Fruit fly (Drosophila melanogaster): ENCODE measurements around the gene Ir7d.

Gene Ir7d

DNA sequence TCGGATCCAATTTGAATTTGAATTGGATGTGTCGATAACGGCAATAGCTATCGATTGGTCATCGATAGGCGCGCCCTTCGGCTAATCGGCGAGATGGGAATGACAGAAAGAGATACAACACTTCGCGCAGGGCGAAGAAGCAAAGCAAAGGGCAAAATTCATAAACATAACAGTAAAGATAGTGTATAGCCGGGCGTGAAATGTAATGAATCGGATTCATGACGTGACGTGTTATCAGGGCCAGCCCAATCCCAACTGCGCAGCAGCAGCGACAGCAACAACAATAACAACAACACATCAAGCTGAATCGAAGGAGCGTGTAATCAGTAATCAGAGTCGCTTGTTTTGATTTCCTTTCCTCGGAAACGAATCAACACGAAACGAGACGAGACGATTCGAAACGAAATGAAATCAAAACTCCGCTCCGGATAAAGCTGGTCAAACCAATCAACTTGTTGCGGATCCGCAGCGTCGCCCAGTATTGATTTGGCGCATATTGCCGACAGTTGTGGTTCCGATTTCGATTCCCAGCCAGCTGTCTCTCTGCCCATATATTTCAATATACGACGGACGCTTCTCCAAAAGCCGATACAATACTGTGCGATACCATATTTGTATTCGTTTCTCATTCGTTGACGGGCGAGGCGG, 33.5 kb upstream of the Ir7d start, which contains the start of gene snz (continued):
- TF ChIP-seq sisA (GFP tag; IDR thresholded peaks at IDR 0.05) (no peak), Hr39 (optimal IDR thresholded peaks at IDR 0.05) (no peak), CG13424 (tag; optimal IDR thresholded peaks at IDR 0.05) (no peak), ATbp (GFP tag; optimal IDR thresholded peaks at IDR 0.05) (no peak), CG2199 (GFP tag; IDR thresholded peaks at IDR 0.05) (0 out of 3 replicates have a peak, but pooled peaks have one; percentile 41), salm (tag; optimal IDR thresholded peaks at IDR 0.05) (no peak), CG43689 (GFP tag; IDR thresholded peaks at IDR 0.05) (no peak), CG3407 (GFP tag; optimal IDR thresholded peaks at IDR 0.05) (no peak), CG17612 (GFP tag; IDR thresholded peaks at IDR 0.05) (no peak), zfh1 (GFP tag; IDR thresholded peaks at IDR 0.05) (0 out of 3 replicates have a peak, but pooled peaks have one; percentile 27), Asciz (GFP tag; optimal IDR thresholded peaks at IDR 0.05) (no peak), NC2α (GFP tag; optimal IDR thresholded peaks at IDR 0.05) (no peak), CG4282 (GFP tag; optimal IDR thresholded peaks at IDR 0.05) (no peak), Mad (GFP tag; optimal IDR thresholded peaks at IDR 0.05) (no peak), Lhr (GFP tag; optimal IDR thresholded peaks at IDR 0.05) (no peak), CG6254 (GFP tag; optimal IDR thresholded peaks at IDR 0.05) (no peak), pros (GFP tag; optimal IDR thresholded peaks at IDR 0.05) (no peak), wdn (GFP tag; IDR thresholded peaks at IDR 0.05) (no peak), Sin3A (optimal IDR thresholded peaks at IDR 0.05) (peak; percentile 8), bab2 (GFP tag; optimal IDR thresholded peaks at IDR 0.05) (no peak), CG17361 (GFP tag; IDR thresholded peaks at IDR 0.05) (no peak), CHES-1-like (GFP tag; optimal IDR thresholded peaks at IDR 0.05) (no peak), gsb (GFP tag; IDR thresholded peaks at IDR 0.05) (no peak), Elba2 (GFP tag; optimal IDR thresholded peaks at IDR 0.05) (peak; percentile 53), lov (optimal IDR thresholded peaks at IDR 0.05) (no peak), lov (GFP tag; IDR thresholded peaks at IDR 0.05) (no peak), CG11085 (GFP tag; IDR thresholded peaks at IDR 0.05) (no peak), CG8359 (GFP tag; optimal IDR thresholded peaks at IDR 0.05; ENCODE audit: borderline replicate concordance) (no peak), CG1832 (GFP tag; optimal IDR thresholded peaks at IDR 0.05) (no peak), dati (GFP tag; IDR thresholded peaks at IDR 0.05) (no peak), dm (GFP tag; optimal IDR thresholded peaks at IDR 0.05) (no peak), CG6689 (GFP tag; IDR thresholded peaks at IDR 0.05) (no peak), CG10366 (GFP tag; IDR thresholded peaks at IDR 0.05) (no peak), CG17328 (GFP tag; IDR thresholded peaks at IDR 0.05) (no peak), gfzf (GFP tag; optimal IDR thresholded peaks at IDR 0.05) (peak; percentile 2), corto (GFP tag; optimal IDR thresholded peaks at IDR 0.05) (no peak), CG32532 (GFP tag; IDR thresholded peaks at IDR 0.05) (no peak), ewg (GFP tag; optimal IDR thresholded peaks at IDR 0.05) (peak; percentile 86), CG31441 (GFP tag; IDR thresholded peaks at IDR 0.05) (no peak), E2f2 (GFP tag; IDR thresholded peaks at IDR 0.05) (peak; percentile 83), amos (GFP tag; IDR thresholded peaks at IDR 0.05; ENCODE audit: partially characterized antibody) (peak; percentile 78; the same call in 1 of the 2 replicates), HHEX (GFP tag; optimal IDR thresholded peaks at IDR 0.05) (no peak), CG16863 (GFP tag; optimal IDR thresholded peaks at IDR 0.05) (no peak), nau (GFP tag; optimal IDR thresholded peaks at IDR 0.05) (no peak), CG12942 (GFP tag; optimal IDR thresholded peaks at IDR 0.05) (no peak), gcm (GFP tag; optimal IDR thresholded peaks at IDR 0.05) (no peak), CG9797 (GFP tag; optimal IDR thresholded peaks at IDR 0.05) (no peak), CG9876 (GFP tag; optimal IDR thresholded peaks at IDR 0.05) (no peak), CG10979 (tag; optimal IDR thresholded peaks at IDR 0.05) (no peak), Hey (tag; optimal IDR thresholded peaks at IDR 0.05) (no peak), lilli (GFP tag; optimal IDR thresholded peaks at IDR 0.05) (no peak), Hand (GFP tag; optimal IDR thresholded peaks at IDR 0.05) (peak; percentile 6)
